Fruit fly (Drosophila melanogaster) whole organism, adult: ENCODE results near the gene pad.

Source experiments
- CG14711 ChIP-seq: fragments of 200-800 bp; sonication (Bioruptor generic); optimal IDR thresholded peaks from 2 replicates; lab custom pipeline; 2018; ENCODE audit warnings: missing biosample characterization, mild to moderate bottlenecking, missing genetic modification characterization, moderate library complexity
- Mnt ChIP-seq: fragments of 200-800 bp; sonication (Bioruptor generic); optimal IDR thresholded peaks from 2 replicates; lab custom pipeline; 2016; ENCODE audit warnings: missing biosample characterization, mild to moderate bottlenecking, missing genetic modification characterization
- cnc ChIP-seq, 2 experiments: fragments of >200 bp; optimal IDR thresholded peaks; 2 replicates each; lab custom pipeline; 2017
- toe ChIP-seq: fragments of 200-800 bp; sonication (Bioruptor generic); optimal IDR thresholded peaks from 2 replicates; lab custom pipeline; 2016; ENCODE audit warnings: missing biosample characterization, missing genetic modification characterization

dm6 chr3R:16335438-16336073 lies 6.6 kb upstream of the pad start:
- no peak for TF ChIP-seq cnc (optimal IDR thresholded peaks at IDR 0.05; lab: Kevin White, UChicago)
- TF ChIP-seq toe (GFP tag; lab: Kevin White, UChicago): no peak
- no peak for TF ChIP-seq CG14711 (tag; lab: Kevin White, UChicago)
- no peak for TF ChIP-seq Mnt (GFP tag; lab: Kevin White, UChicago)
